Fruit fly (Drosophila melanogaster): ENCODE data around the gene Gal.

Gal gene

DNA sequence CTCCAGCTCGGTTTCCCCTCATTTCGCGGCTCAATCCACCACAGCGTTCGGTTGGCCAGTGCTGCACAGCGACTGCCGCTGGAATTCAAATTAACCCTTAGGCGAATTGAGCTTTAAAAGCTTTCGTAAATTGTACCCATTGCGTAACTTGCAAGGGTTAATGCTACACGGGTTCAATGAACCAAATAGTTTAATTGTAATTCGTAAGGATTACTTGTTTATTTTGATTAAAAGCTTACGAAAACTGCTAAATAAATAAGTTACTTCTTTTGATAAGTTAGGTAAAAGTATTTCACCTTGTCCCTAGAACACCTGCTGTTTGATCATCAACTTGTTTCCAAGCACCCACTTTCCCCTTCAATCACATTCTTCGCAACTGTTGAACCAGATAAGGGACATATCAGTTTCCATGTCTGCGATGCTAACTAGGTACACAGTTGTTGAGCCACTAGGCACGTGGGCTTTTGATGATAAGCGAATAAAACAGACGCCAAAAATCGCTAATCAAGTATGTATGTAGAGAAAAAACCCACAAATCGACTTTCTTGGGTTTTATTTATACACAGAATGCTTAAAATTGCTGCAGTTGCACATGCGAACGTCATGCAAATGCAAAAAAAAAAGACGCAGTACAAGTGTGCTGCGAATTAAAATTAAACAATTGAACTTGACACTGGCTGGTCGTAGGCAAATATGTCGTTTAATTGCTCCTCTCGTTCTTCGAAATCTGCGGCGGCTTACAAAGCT lies 39.5 kb upstream of the Gal start, which contains the start of gene Pfas (continued):
- no peak for TF ChIP-seq pros (GFP tag; optimal IDR thresholded peaks at IDR 0.05)
- 0 out of 4 replicates have a peak, but pooled peaks have one; percentile 17 for TF ChIP-seq Gug (GFP tag; IDR thresholded peaks at IDR 0.05)
- TF ChIP-seq CG17361 (GFP tag; IDR thresholded peaks at IDR 0.05) = no peak; the same call in 2 of the 3 replicates
- TF ChIP-seq gem (tag; optimal IDR thresholded peaks at IDR 0.05) = no peak
- peak; percentile 30 for TF ChIP-seq Six4 (GFP tag; optimal IDR thresholded peaks at IDR 0.05)
- TF ChIP-seq Jarid2 (GFP tag; optimal IDR thresholded peaks at IDR 0.05) = no peak
- TF ChIP-seq nerfin-2 (GFP tag; IDR thresholded peaks at IDR 0.05; ENCODE audit: partially characterized antibody) = no peak
- no peak for TF ChIP-seq dimm (GFP tag; IDR thresholded peaks at IDR 0.05)
- no peak for TF ChIP-seq CG15696 (tag; optimal IDR thresholded peaks at IDR 0.05)
- TF ChIP-seq fd64A (GFP tag; optimal IDR thresholded peaks at IDR 0.05) = no peak
- peak; percentile 75 for TF ChIP-seq Meics (GFP tag; optimal IDR thresholded peaks at IDR 0.05)
- TF ChIP-seq CG17912 (GFP tag; optimal IDR thresholded peaks at IDR 0.05) = peak; percentile 6
- peak; percentile 66 for TF ChIP-seq PHDP (tag; optimal IDR thresholded peaks at IDR 0.05)
- TF ChIP-seq twi (tag; optimal IDR thresholded peaks at IDR 0.05) = no peak
- no peak for TF ChIP-seq pita (GFP tag; optimal IDR thresholded peaks at IDR 0.05)
- TF ChIP-seq CG2120 (GFP tag; optimal IDR thresholded peaks at IDR 0.05) = peak; percentile 88
- TF ChIP-seq Drgx (GFP tag; IDR thresholded peaks at IDR 0.05) = 0 out of 2 replicates have a peak, but pooled peaks have one; percentile 26
- TF ChIP-seq Tbp (GFP tag; optimal IDR thresholded peaks at IDR 0.05) = no peak
- no peak for TF ChIP-seq CG16813 (GFP tag; IDR thresholded peaks at IDR 0.05; ENCODE audit: partially characterized antibody)
- no peak for TF ChIP-seq ham (GFP tag; IDR thresholded peaks at IDR 0.05)
- peak; percentile 26 for TF ChIP-seq CG13296 (GFP tag; optimal IDR thresholded peaks at IDR 0.05)
- TF ChIP-seq CG4730 (GFP tag; IDR thresholded peaks at IDR 0.05) = no peak
- TF ChIP-seq HLHmδ (GFP tag; optimal IDR thresholded peaks at IDR 0.05) = no peak
- no peak for TF ChIP-seq trh (GFP tag; optimal IDR thresholded peaks at IDR 0.05)
- TF ChIP-seq croc (GFP tag; conservative IDR thresholded peaks at IDR 0.05) = no peak
- peak; percentile 55 for TF ChIP-seq ind (GFP tag; optimal IDR thresholded peaks at IDR 0.05)
- TF ChIP-seq otp (GFP tag; IDR thresholded peaks at IDR 0.05) = no peak
- TF ChIP-seq Optix (GFP tag; IDR thresholded peaks at IDR 0.05) = no peak
- TF ChIP-seq wek (GFP tag; optimal IDR thresholded peaks at IDR 0.05) = no peak
- TF ChIP-seq CoRest (tag; optimal IDR thresholded peaks at IDR 0.05) = peak; percentile 59
- TF ChIP-seq grn (GFP tag; optimal IDR thresholded peaks at IDR 0.05) = no peak
- TF ChIP-seq lmd (GFP tag; IDR thresholded peaks at IDR 0.05) = no peak
- TF ChIP-seq yki (optimal IDR thresholded peaks at IDR 0.05) = no peak
- peak; percentile 2 for TF ChIP-seq emc (GFP tag; optimal IDR thresholded peaks at IDR 0.05)
- peak; percentile 61 for TF ChIP-seq Atf6 (GFP tag; IDR thresholded peaks at IDR 0.05)
- peak; percentile 48 for TF ChIP-seq Dad (GFP tag; optimal IDR thresholded peaks at IDR 0.05)
- peak; percentile 64 for TF ChIP-seq ranshi (GFP tag; IDR thresholded peaks at IDR 0.05)
- TF ChIP-seq CG14667 (GFP tag; IDR thresholded peaks at IDR 0.05) = no peak
- peak; percentile 55 for TF ChIP-seq CG7839 (tag; optimal IDR thresholded peaks at IDR 0.05)
- peak; percentile 6 for TF ChIP-seq ewg (GFP tag; optimal IDR thresholded peaks at IDR 0.05)
- no peak for TF ChIP-seq CG2202 (tag; optimal IDR thresholded peaks at IDR 0.05)
- TF ChIP-seq eve (GFP tag; optimal IDR thresholded peaks at IDR 0.05) = no peak
- peak; percentile 65 for TF ChIP-seq pzg (GFP tag; optimal IDR thresholded peaks at IDR 0.05)
- TF ChIP-seq CG14441 (GFP tag; IDR thresholded peaks at IDR 0.05) = no peak
- no peak for TF ChIP-seq CG1602 (GFP tag; optimal IDR thresholded peaks at IDR 0.05)
- TF ChIP-seq MTF-1 (GFP tag; optimal IDR thresholded peaks at IDR 0.05; ENCODE audit: borderline replicate concordance) = peak; percentile 26
- no peak for TF ChIP-seq Oaz (GFP tag; IDR thresholded peaks at IDR 0.05)
- peak; percentile 35 for TF ChIP-seq Hey (tag; optimal IDR thresholded peaks at IDR 0.05)
- peak; percentile 21 for TF ChIP-seq phol (tag; optimal IDR thresholded peaks at IDR 0.05)
- 0 out of 3 replicates have a peak, but pooled peaks have one; percentile 34 for TF ChIP-seq CG11456 (GFP tag; IDR thresholded peaks at IDR 0.05)

Measured in whole organism, embryonic.